Fruit fly (Drosophila melanogaster) whole organism, wandering third instar larva: ENCODE results near the gene GILT1.

Experiments used
- Abd-B ChIP-seq: fragments of >200 bp; optimal IDR thresholded peaks from 2 replicates; lab custom pipeline; 2017; ENCODE audit warnings: missing biosample characterization, missing genetic modification characterization
- CG32264 ChIP-seq: fragments of 200-800 bp; sonication (Bioruptor generic); optimal IDR thresholded peaks from 2 replicates; lab custom pipeline; 2016; ENCODE audit warnings: missing biosample characterization, missing genetic modification characterization
- CrebA ChIP-seq: fragments of 200-800 bp; sonication (Bioruptor generic); optimal IDR thresholded peaks from 2 replicates; lab custom pipeline; 2016; ENCODE audit warnings: missing biosample characterization, mild to moderate bottlenecking, missing genetic modification characterization, borderline replicate concordance
- Dfd ChIP-seq: fragments of >200 bp; optimal IDR thresholded peaks from 2 replicates; lab custom pipeline; 2017; ENCODE audit warnings: missing biosample characterization, missing genetic modification characterization
- Dif ChIP-seq: fragments of 200-275, 200-300 bp; sonication (Bioruptor generic); optimal IDR thresholded peaks from 2 replicates; lab custom pipeline; 2018; ENCODE audit warnings: missing biosample characterization, missing genetic modification characterization; ENCODE audit not compliant: partially characterized antibody
- Hnf4 ChIP-seq: fragments of 200-800 bp; sonication (Bioruptor generic); optimal IDR thresholded peaks from 2 replicates; lab custom pipeline; 2016; ENCODE audit warnings: missing biosample characterization, mild to moderate bottlenecking, missing genetic modification characterization
- Hr78 ChIP-seq: fragments of >200 bp; optimal IDR thresholded peaks from 2 replicates; lab custom pipeline; 2017; ENCODE audit warnings: missing biosample characterization, missing genetic modification characterization
- Hr83 ChIP-seq: fragments of 200-300 bp; sonication (Bioruptor generic); optimal IDR thresholded peaks from 2 replicates; lab custom pipeline; 2016; ENCODE audit warnings: missing biosample characterization, mild to moderate bottlenecking, missing genetic modification characterization, moderate library complexity; ENCODE audit not compliant: poor library complexity, severe bottlenecking
- Jra ChIP-seq: sonication (Bioruptor generic); optimal IDR thresholded peaks from 2 replicates; lab custom pipeline; 2016; ENCODE audit warnings: missing biosample characterization, missing genetic modification characterization
- Mio ChIP-seq: sonication (Bioruptor generic); optimal IDR thresholded peaks from 2 replicates; lab custom pipeline; 2016; ENCODE audit warnings: missing biosample characterization, missing genetic modification characterization
- Myc ChIP-seq: fragments of >200 bp; optimal IDR thresholded peaks from 2 replicates; lab custom pipeline; 2017
- N ChIP-seq: fragments of >200 bp; optimal IDR thresholded peaks from 2 replicates; lab custom pipeline; 2018; ENCODE audit warnings: missing biosample characterization, missing external identifiers, missing genetic modification characterization
- OdsH ChIP-seq: fragments of 200-800 bp; sonication (Bioruptor generic); optimal IDR thresholded peaks from 2 replicates; lab custom pipeline; 2016; ENCODE audit warnings: missing biosample characterization, mild to moderate bottlenecking, missing genetic modification characterization
- Rel ChIP-seq, 2 experiments: fragments of 200-800 bp; sonication (Bioruptor generic) in 1 of 2; optimal IDR thresholded peaks; 2 replicates in 1 of 2; 3 replicates in 1 of 2; lab custom pipeline; 2016 to 2019; ENCODE audit warnings: mild to moderate bottlenecking in 2 of 2, missing biosample characterization in 2 of 2, missing genetic modification characterization in 2 of 2, moderate library complexity in 1 of 2
- Sp1 ChIP-seq: fragments of 200-800 bp; sonication (Bioruptor generic); optimal IDR thresholded peaks from 3 replicates; lab custom pipeline; 2019; ENCODE audit warnings: missing biosample characterization, mild to moderate bottlenecking, missing genetic modification characterization, moderate library complexity
- Vsx2 ChIP-seq: fragments of 200-300, 225-300 bp; sonication (Bioruptor generic); optimal IDR thresholded peaks from 2 replicates; lab custom pipeline; 2018; ENCODE audit warnings: missing biosample characterization, missing genetic modification characterization; ENCODE audit not compliant: partially characterized antibody
- br ChIP-seq: fragments of 200-800 bp; sonication (Bioruptor generic); optimal IDR thresholded peaks from 2 replicates; lab custom pipeline; 2016; ENCODE audit warnings: missing biosample characterization, missing genetic modification characterization
- brk ChIP-seq: fragments of 200-800 bp; sonication (Bioruptor generic); optimal IDR thresholded peaks from 2 replicates; lab custom pipeline; 2016; ENCODE audit warnings: missing biosample characterization, mild to moderate bottlenecking, missing genetic modification characterization
- dl ChIP-seq, 2 experiments: fragments of 175-275, 200-275 bp in 1 of 2; fragments of 200-275 bp in 1 of 2; sonication (Bioruptor generic); optimal IDR thresholded peaks; lab custom pipeline; 2018; ENCODE audit warnings: mild to moderate bottlenecking in 2 of 2, missing biosample characterization in 2 of 2, missing genetic modification characterization in 2 of 2, moderate library complexity in 2 of 2; ENCODE audit not compliant: partially characterized antibody in 2 of 2, insufficient read depth in 1 of 2
- dmrt93B ChIP-seq: fragments of 200-800 bp; sonication (Bioruptor generic); optimal IDR thresholded peaks from 2 replicates; lab custom pipeline; 2018; ENCODE audit warnings: missing biosample characterization, mild to moderate bottlenecking, missing genetic modification characterization
- dsf ChIP-seq: sonication (Bioruptor generic); optimal IDR thresholded peaks from 2 replicates; lab custom pipeline; 2016; ENCODE audit warnings: missing biosample characterization, missing genetic modification characterization, borderline replicate concordance
- ey ChIP-seq: fragments of 200-800 bp; sonication (Bioruptor generic); optimal IDR thresholded peaks from 2 replicates; lab custom pipeline; 2016; ENCODE audit warnings: missing biosample characterization, missing genetic modification characterization
- fru ChIP-seq: fragments of 200-800 bp; sonication (Bioruptor generic); optimal IDR thresholded peaks from 3 replicates; lab custom pipeline; 2016; ENCODE audit warnings: missing biosample characterization, mild to moderate bottlenecking, missing genetic modification characterization
- h ChIP-seq: fragments of 200-800 bp; sonication (Bioruptor generic); optimal IDR thresholded peaks from 3 replicates; lab custom pipeline; 2016; ENCODE audit warnings: missing biosample characterization, mild to moderate bottlenecking, missing genetic modification characterization
- jim ChIP-seq: fragments of 175-275, 200-325 bp; sonication (Bioruptor generic); optimal IDR thresholded peaks from 2 replicates; lab custom pipeline; 2016; ENCODE audit warnings: missing biosample characterization, mild to moderate bottlenecking, missing genetic modification characterization
- lola ChIP-seq: fragments of >200 bp; optimal IDR thresholded peaks from 2 replicates; lab custom pipeline; 2017; ENCODE audit warnings: missing biosample characterization, missing genetic modification characterization
- rgr ChIP-seq: fragments of 200-800 bp; sonication (Bioruptor generic); optimal IDR thresholded peaks from 3 replicates; lab custom pipeline; 2016; ENCODE audit warnings: missing biosample characterization, mild to moderate bottlenecking, missing genetic modification characterization
- sage ChIP-seq: fragments of 200-800 bp; sonication (Bioruptor generic); optimal IDR thresholded peaks from 2 replicates; lab custom pipeline; 2016; ENCODE audit warnings: missing biosample characterization, mild to moderate bottlenecking, missing genetic modification characterization
- sv ChIP-seq: fragments of 200-800 bp; sonication (Bioruptor generic); optimal IDR thresholded peaks from 3 replicates; lab custom pipeline; 2016; ENCODE audit warnings: missing biosample characterization, missing genetic modification characterization
- tai ChIP-seq: sonication (Bioruptor generic); optimal IDR thresholded peaks from 2 replicates; lab custom pipeline; 2016; ENCODE audit warnings: missing biosample characterization, missing genetic modification characterization
- usp ChIP-seq: fragments of >200 bp; optimal IDR thresholded peaks from 2 replicates; lab custom pipeline; 2017; ENCODE audit warnings: missing biosample characterization, missing genetic modification characterization
- woc ChIP-seq: sonication (Bioruptor generic); optimal IDR thresholded peaks from 2 replicates; lab custom pipeline; 2016; ENCODE audit warnings: missing biosample characterization, mild to moderate bottlenecking, missing genetic modification characterization

The GILT1 gene

DNA sequence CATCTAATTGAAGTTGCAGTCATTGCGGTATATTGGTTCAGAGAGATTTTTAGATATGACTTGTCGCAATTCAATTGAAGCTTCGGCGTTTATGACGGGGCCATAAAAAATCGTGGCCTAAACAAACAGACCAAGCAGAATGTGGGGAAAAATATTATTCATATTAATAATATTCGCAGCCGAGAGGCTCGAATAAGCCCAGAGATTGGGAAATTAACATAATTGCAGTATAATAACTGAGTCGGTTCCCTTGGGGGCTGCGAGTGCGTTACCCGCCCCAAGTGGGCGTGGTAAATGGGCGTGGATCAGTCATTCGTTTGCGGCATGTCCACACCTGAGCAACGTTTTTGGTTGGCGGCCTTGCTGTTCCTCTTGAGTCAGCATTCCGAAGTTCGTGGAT lies 18.3 kb upstream of the GILT1 start, which contains the start of gene Ir87a:
Gene Ir87a, plus strand, starts transcription at position 301 of the 400 bp plus-strand sequence.
- TF ChIP-seq Hr78 (GFP tag; lab: Kevin White, UChicago): no peak
- TF ChIP-seq Dif (GFP tag; lab: Kevin White, UChicago): no peak
- no peak for TF ChIP-seq dmrt93B (GFP tag; lab: Kevin White, UChicago)
- no peak for TF ChIP-seq fru (GFP tag; lab: Kevin White, UChicago)
- no peak for TF ChIP-seq Sp1
- TF ChIP-seq CG32264 (GFP tag; lab: Kevin White, UChicago): no peak

- TF ChIP-seq sage: no peak
- TF ChIP-seq Myc: no peak
- no peak for TF ChIP-seq Hr78 (GFP tag; lab: Kevin White, UChicago)
- TF ChIP-seq ey: no peak
- TF ChIP-seq OdsH: no peak
- TF ChIP-seq Vsx2 (GFP tag; lab: Kevin White, UChicago): no peak
- TF ChIP-seq dl (GFP tag; optimal IDR thresholded peaks at IDR 0.05; lab: Kevin White, UChicago; ENCODE audit: insufficient read depth in 1 of 2, partially characterized antibody in 2 of 2): no peak
- no peak for TF ChIP-seq brk (GFP tag; lab: Kevin White, UChicago)
- TF ChIP-seq N: no peak
- no peak for TF ChIP-seq tai (GFP tag; lab: Kevin White, UChicago)
Measured at dm6 chr3R:13417067-13417595, 15.5 kb upstream of the GILT1 start.

dm6 chr3R:13415186-13415585 lies 13.5 kb upstream of the GILT1 start, which contains the start of gene yellow-e:
Gene yellow-e, minus strand, starts transcription at chr3R:13415286.
- TF ChIP-seq tai (GFP tag; lab: Kevin White, UChicago) (no peak), Dfd (GFP tag; lab: Kevin White, UChicago) (no peak), br (no peak), Hnf4 (GFP tag; lab: Kevin White, UChicago) (no peak), fru (GFP tag; lab: Kevin White, UChicago) (no peak), Hr78 (GFP tag; lab: Kevin White, UChicago) (no peak), CrebA (GFP tag; lab: Kevin White, UChicago) (no peak), dsf (GFP tag; lab: Kevin White, UChicago) (no peak), rgr (GFP tag; lab: Kevin White, UChicago) (no peak), Rel (GFP tag; optimal IDR thresholded peaks at IDR 0.05; lab: Kevin White, UChicago) (no peak), Rel (tag; optimal IDR thresholded peaks at IDR 0.05; lab: Kevin White, UChicago) (no peak), OdsH (no peak), Jra (GFP tag; lab: Kevin White, UChicago) (no peak), sv (GFP tag; lab: Kevin White, UChicago) (no peak), woc (GFP tag; lab: Kevin White, UChicago) (no peak), Myc (no peak), dl (GFP tag; optimal IDR thresholded peaks at IDR 0.05; lab: Kevin White, UChicago; ENCODE audit: insufficient read depth in 1 of 2, partially characterized antibody in 2 of 2) (no peak), Abd-B (GFP tag; lab: Kevin White, UChicago) (no peak), lola (GFP tag; lab: Kevin White, UChicago) (no peak)

dm6 chr3R:13412704-13413103 lies 11.0 kb upstream of the GILT1 start:
- no peak for TF ChIP-seq fru (GFP tag; lab: Kevin White, UChicago)
- TF ChIP-seq Mio (GFP tag; lab: Kevin White, UChicago): no peak
- no peak for TF ChIP-seq Hr78 (GFP tag; lab: Kevin White, UChicago)
- TF ChIP-seq Abd-B (GFP tag; lab: Kevin White, UChicago): no peak
- TF ChIP-seq sv (GFP tag; lab: Kevin White, UChicago): no peak
- no peak for TF ChIP-seq usp (GFP tag; lab: Kevin White, UChicago)
- TF ChIP-seq h (GFP tag; lab: Kevin White, UChicago): no peak
- no peak for TF ChIP-seq Hr83 (GFP tag; lab: Kevin White, UChicago)

- no peak for TF ChIP-seq Rel (GFP tag; optimal IDR thresholded peaks at IDR 0.05; lab: Kevin White, UChicago)
- no peak for TF ChIP-seq Rel (tag; optimal IDR thresholded peaks at IDR 0.05; lab: Kevin White, UChicago)
- no peak for TF ChIP-seq Hnf4 (GFP tag; lab: Kevin White, UChicago)
- TF ChIP-seq Myc: no peak
- TF ChIP-seq Dfd (GFP tag; lab: Kevin White, UChicago): no peak
- no peak for TF ChIP-seq jim (GFP tag; lab: Kevin White, UChicago)
- no peak for TF ChIP-seq Jra (GFP tag; lab: Kevin White, UChicago)
Measured at dm6 chr3R:13406898-13407297, 5.2 kb upstream of the GILT1 start, which contains the start of gene yellow-e2. Gene yellow-e2, minus strand, starts transcription at chr3R:13406998.
